Fruit fly (Drosophila melanogaster): ENCODE data around the gene Eaf6.

Gene Eaf6

dm6 chr3L:5657221-5657963 lies 49.3 kb upstream of the Eaf6 start, which contains the start of gene sif (continued):
- peak; percentile 2 for TF ChIP-seq CG15514 (GFP tag; optimal IDR thresholded peaks at IDR 0.05)
- TF ChIP-seq ewg (GFP tag; optimal IDR thresholded peaks at IDR 0.05) = peak; percentile 22
- TF ChIP-seq CG2120 (GFP tag; optimal IDR thresholded peaks at IDR 0.05) = no peak
- TF ChIP-seq D19A (tag; optimal IDR thresholded peaks at IDR 0.05) = peak; percentile 53
- TF ChIP-seq Nf-YC (tag; optimal IDR thresholded peaks at IDR 0.05) = peak; percentile 29
- TF ChIP-seq CG3163 (GFP tag; optimal IDR thresholded peaks at IDR 0.05) = peak; percentile 5
- TF ChIP-seq CG7556 (GFP tag; optimal IDR thresholded peaks at IDR 0.05) = no peak
- TF ChIP-seq unc-4 (GFP tag; IDR thresholded peaks at IDR 0.05; ENCODE audit: partially characterized antibody) = 0 out of 2 replicates have a peak, but pooled peaks have one; percentile 16
- no peak for TF ChIP-seq CG11093 (GFP tag; IDR thresholded peaks at IDR 0.05)
- TF ChIP-seq ro (GFP tag; IDR thresholded peaks at IDR 0.05) = no peak
- TF ChIP-seq dan (GFP tag; IDR thresholded peaks at IDR 0.05) = no peak
- no peak for TF ChIP-seq inv (GFP tag; IDR thresholded peaks at IDR 0.05; ENCODE audit: partially characterized antibody)
- peak; percentile 8 for TF ChIP-seq sug (tag; optimal IDR thresholded peaks at IDR 0.05)
- no peak for TF ChIP-seq Eip74EF (GFP tag; optimal IDR thresholded peaks at IDR 0.05)
- no peak for TF ChIP-seq BtbVII (GFP tag; optimal IDR thresholded peaks at IDR 0.05)
- 0 out of 2 replicates have a peak, but pooled peaks have one; percentile 35 for TF ChIP-seq chm (GFP tag; IDR thresholded peaks at IDR 0.05)

- no peak for TF ChIP-seq Elba2 (GFP tag; optimal IDR thresholded peaks at IDR 0.05)
- no peak for TF ChIP-seq disco-r (GFP tag; optimal IDR thresholded peaks at IDR 0.05)
- TF ChIP-seq chinmo (GFP tag; IDR thresholded peaks at IDR 0.05; ENCODE audit: partially characterized antibody) = no peak
- TF ChIP-seq cg (GFP tag; optimal IDR thresholded peaks at IDR 0.05) = peak; percentile 75
- TF ChIP-seq Blimp-1 (GFP tag; optimal IDR thresholded peaks at IDR 0.05) = peak; percentile 65
- TF ChIP-seq HLHmδ (GFP tag; optimal IDR thresholded peaks at IDR 0.05) = peak; percentile 5
- TF ChIP-seq Antp (GFP tag; optimal IDR thresholded peaks at IDR 0.05) = no peak
- TF ChIP-seq CG33213 (GFP tag; optimal IDR thresholded peaks at IDR 0.05) = no peak
- TF ChIP-seq CG15479 (GFP tag; optimal IDR thresholded peaks at IDR 0.05) = peak; percentile 16
- TF ChIP-seq nom (GFP tag; optimal IDR thresholded peaks at IDR 0.05) = no peak
- no peak for TF ChIP-seq CoRest (tag; optimal IDR thresholded peaks at IDR 0.05)
- no peak for TF ChIP-seq D (optimal IDR thresholded peaks at IDR 0.05)
- TF ChIP-seq D (GFP tag; optimal IDR thresholded peaks at IDR 0.05) = no peak
- TF ChIP-seq CG8765 (GFP tag; IDR thresholded peaks at IDR 0.05) = no peak
- peak; percentile 33 for TF ChIP-seq Med (GFP tag)
- TF ChIP-seq Meics (GFP tag; optimal IDR thresholded peaks at IDR 0.05) = no peak
- TF ChIP-seq CG8281 (tag; optimal IDR thresholded peaks at IDR 0.05) = peak; percentile 98
- TF ChIP-seq CG14050 (GFP tag; IDR thresholded peaks at IDR 0.05) = no peak
- no peak for TF ChIP-seq Scr (GFP tag; IDR thresholded peaks at IDR 0.05; ENCODE audit: partially characterized antibody)
- peak; percentile 71 for TF ChIP-seq crol (GFP tag; IDR thresholded peaks at IDR 0.05)
- TF ChIP-seq PHDP (tag; optimal IDR thresholded peaks at IDR 0.05) = no peak
- no peak for TF ChIP-seq CG13287 (GFP tag; IDR thresholded peaks at IDR 0.05; ENCODE audit: partially characterized antibody)
- no peak for TF ChIP-seq sqz (GFP tag; optimal IDR thresholded peaks at IDR 0.05)
- 0 out of 2 replicates have a peak, but pooled peaks have one; percentile 36 for TF ChIP-seq bbx (GFP tag; IDR thresholded peaks at IDR 0.05; ENCODE audit: partially characterized antibody)
- peak in 1 of 3 experiments; percentile 65 for TF ChIP-seq Stat92E (GFP tag; optimal IDR thresholded peaks at IDR 0.05)
- no peak for TF ChIP-seq ara (GFP tag; IDR thresholded peaks at IDR 0.05)
- TF ChIP-seq CG13775 (GFP tag; optimal IDR thresholded peaks at IDR 0.05) = no peak
- TF ChIP-seq CG8478 (optimal IDR thresholded peaks at IDR 0.05) = no peak
- TF ChIP-seq ci (GFP tag; IDR thresholded peaks at IDR 0.05) = 0 out of 3 replicates have a peak, but pooled peaks have one; percentile 55
- peak in 1 of 2 experiments; percentile 83 for TF ChIP-seq insv (GFP tag; optimal IDR thresholded peaks at IDR 0.05)
- TF ChIP-seq twi (tag; optimal IDR thresholded peaks at IDR 0.05) = peak; percentile 22
These were observed 47.7 kb upstream of the Eaf6 start for dm6 chr3L:5655751-5656276.
